Worm (Caenorhabditis elegans): ENCODE results near the gene srj-14.

The srj-14 gene

ce11 chrV:7411695-7412094, 42.2 kb downstream of the srj-14 start, which contains the start of gene str-41:
str-41 (plus strand) TSS chrV:7411995.
- TF ChIP-seq pag-3 (tag; optimal IDR thresholded peaks at IDR 0.05; ENCODE audit: borderline replicate concordance): no peak
- no peak for TF ChIP-seq fkh-10 (GFP tag; optimal IDR thresholded peaks at IDR 0.05)
- no peak for TF ChIP-seq ceh-24 (tag; optimal IDR thresholded peaks at IDR 0.05)
- no peak for TF ChIP-seq unc-55 (GFP tag; optimal IDR thresholded peaks at IDR 0.05)
- no peak for TF ChIP-seq nhr-232 (tag; optimal IDR thresholded peaks at IDR 0.05)
- no peak for TF ChIP-seq hlh-30 (tag; optimal IDR thresholded peaks at IDR 0.05; ENCODE audit: insufficient read depth)
- no peak for TF ChIP-seq sox-2 (GFP tag; IDR thresholded peaks at IDR 0.05)
- TF ChIP-seq nfya-1 (tag; optimal IDR thresholded peaks at IDR 0.05): no peak
- TF ChIP-seq pat-9 (tag; optimal IDR thresholded peaks at IDR 0.05): no peak
- no peak for TF ChIP-seq ceh-30 (tag; optimal IDR thresholded peaks at IDR 0.05)
- TF ChIP-seq ceh-48 (tag; optimal IDR thresholded peaks at IDR 0.05): no peak
- TF ChIP-seq fkh-6 (tag; optimal IDR thresholded peaks at IDR 0.05): no peak
- TF ChIP-seq ceh-34 (tag; optimal IDR thresholded peaks at IDR 0.05): no peak
- no peak for TF ChIP-seq ceh-14 (tag; optimal IDR thresholded peaks at IDR 0.05)
- TF ChIP-seq lim-6 (tag; optimal IDR thresholded peaks at IDR 0.05): no peak

- no peak for TF ChIP-seq nfya-1 (tag; optimal IDR thresholded peaks at IDR 0.05)
- TF ChIP-seq C38D4.7 (GFP tag; optimal IDR thresholded peaks at IDR 0.05): no peak
- TF ChIP-seq ahr-1 (tag; optimal IDR thresholded peaks at IDR 0.05): no peak
- no peak for TF ChIP-seq ama-1 (optimal IDR thresholded peaks at IDR 0.05)
- no peak for TF ChIP-seq ceh-2 (tag; optimal IDR thresholded peaks at IDR 0.05)
- no peak for TF ChIP-seq ceh-30 (tag; optimal IDR thresholded peaks at IDR 0.05)
- TF ChIP-seq pha-4 (tag; optimal IDR thresholded peaks at IDR 0.05): no peak
- no peak for TF ChIP-seq hlh-13 (GFP tag; optimal IDR thresholded peaks at IDR 0.05)
- TF ChIP-seq che-1 (tag; optimal IDR thresholded peaks at IDR 0.05): no peak
- TF ChIP-seq ceh-19 (GFP tag; optimal IDR thresholded peaks at IDR 0.05): no peak
- TF ChIP-seq fkh-6 (tag; optimal IDR thresholded peaks at IDR 0.05): no peak
- TF ChIP-seq F13H6.1 (tag; optimal IDR thresholded peaks at IDR 0.05): no peak
- no peak for TF ChIP-seq K02D7.2 (tag; optimal IDR thresholded peaks at IDR 0.05)
- no peak for TF ChIP-seq pat-9 (tag; optimal IDR thresholded peaks at IDR 0.05)
- TF ChIP-seq ttx-3 (tag; optimal IDR thresholded peaks at IDR 0.05): no peak
- no peak for TF ChIP-seq dve-1 (tag; optimal IDR thresholded peaks at IDR 0.05)
- TF ChIP-seq ceh-45 (GFP tag; IDR thresholded peaks at IDR 0.05): no peak
- no peak for TF ChIP-seq unc-42 (tag; optimal IDR thresholded peaks at IDR 0.05)
- TF ChIP-seq fkh-10 (GFP tag; optimal IDR thresholded peaks at IDR 0.05): no peak
- TF ChIP-seq sox-4 (tag; optimal IDR thresholded peaks at IDR 0.05): no peak
Measured at ce11 chrV:7413107-7413774, 43.7 kb downstream of the srj-14 start, which contains the start of gene F18E3.11. F18E3.11 (plus strand) TSS chrV:7413482.

ce11 chrV:7414909-7415308, 45.4 kb downstream of the srj-14 start, which contains the start of gene F18E3.12:
F18E3.12 (plus strand) TSS chrV:7414985.
- TF ChIP-seq sox-4 (tag; optimal IDR thresholded peaks at IDR 0.05) (no peak), C38D4.7 (GFP tag; optimal IDR thresholded peaks at IDR 0.05) (no peak), hlh-8 (tag; optimal IDR thresholded peaks at IDR 0.05) (no peak), hlh-13 (GFP tag; optimal IDR thresholded peaks at IDR 0.05) (no peak), ttx-3 (tag; optimal IDR thresholded peaks at IDR 0.05) (no peak), T23F11.4 (GFP tag; optimal IDR thresholded peaks at IDR 0.05) (no peak)

- TF ChIP-seq sox-4 (tag; optimal IDR thresholded peaks at IDR 0.05) (no peak), hlh-13 (GFP tag; optimal IDR thresholded peaks at IDR 0.05) (no peak), pax-1 (tag; optimal IDR thresholded peaks at IDR 0.05) (no peak), C38D4.7 (GFP tag; optimal IDR thresholded peaks at IDR 0.05) (no peak), dve-1 (tag; optimal IDR thresholded peaks at IDR 0.05) (no peak), K02D7.2 (tag; optimal IDR thresholded peaks at IDR 0.05) (no peak), syd-9 (tag; optimal IDR thresholded peaks at IDR 0.05) (no peak), sdc-2 (tag; optimal IDR thresholded peaks at IDR 0.05) (no peak), F13H6.1 (tag; optimal IDR thresholded peaks at IDR 0.05) (no peak), ceh-30 (tag; optimal IDR thresholded peaks at IDR 0.05) (no peak), ceh-24 (tag; optimal IDR thresholded peaks at IDR 0.05) (no peak), mec-3 (tag; optimal IDR thresholded peaks at IDR 0.05; ENCODE audit: borderline replicate concordance) (no peak), lin-11 (tag; optimal IDR thresholded peaks at IDR 0.05) (no peak), ceh-48 (tag; optimal IDR thresholded peaks at IDR 0.05) (no peak), elt-4 (tag; optimal IDR thresholded peaks at IDR 0.05) (no peak), fax-1 (tag; optimal IDR thresholded peaks at IDR 0.05) (no peak), unc-55 (GFP tag; optimal IDR thresholded peaks at IDR 0.05) (no peak), pqm-1 (tag; optimal IDR thresholded peaks at IDR 0.05) (no peak)
Measured at ce11 chrV:7415780-7416428, 46.4 kb downstream of the srj-14 start, which contains the start of gene F18E3.13. F18E3.13 (plus strand) TSS chrV:7416164.
